Fruit fly (Drosophila melanogaster) whole organism, embryonic: ENCODE measurements around the gene EAChm.

Experiments used
- CG10274 ChIP-seq: fragments of 200-800 bp; sonication (Bioruptor generic); optimal IDR thresholded peaks from 3 replicates; lab custom pipeline; 2017; ENCODE audit warnings: missing biosample characterization, mild to moderate bottlenecking, missing genetic modification characterization
- CG10979 ChIP-seq: fragments of 200-800 bp; sonication (Bioruptor generic); optimal IDR thresholded peaks from 2 replicates; lab custom pipeline; 2018; ENCODE audit warnings: missing biosample characterization, mild to moderate bottlenecking, missing genetic modification characterization, moderate library complexity
- CG12071 ChIP-seq: fragments of 200-800 bp; sonication (Bioruptor generic); optimal IDR thresholded peaks from 3 replicates; lab custom pipeline; 2018; ENCODE audit warnings: missing biosample characterization, mild to moderate bottlenecking, missing genetic modification characterization
- CG14050 ChIP-seq: fragments of 200-800 bp; sonication (Bioruptor generic); IDR thresholded peaks from 3 replicates; pipeline ENCODE4 v1.3.6; 2022; ENCODE audit warnings: missing biosample characterization, missing genetic modification characterization
- CG1603 ChIP-seq: fragments of 200-800 bp; sonication (Bioruptor generic); optimal IDR thresholded peaks from 2 replicates; lab custom pipeline; 2019; ENCODE audit warnings: missing biosample characterization, mild to moderate bottlenecking, missing genetic modification characterization, moderate library complexity
- CG6854 ChIP-seq: fragments of 200-800 bp; sonication (Bioruptor generic); optimal IDR thresholded peaks from 3 replicates; lab custom pipeline; 2017; ENCODE audit warnings: missing biosample characterization, mild to moderate bottlenecking, missing genetic modification characterization
- CG8290 ChIP-seq, 3 experiments: fragments of 200-800 bp; sonication (Bioruptor generic); optimal IDR thresholded peaks; 2 replicates each; lab custom pipeline; 2016 to 2019; ENCODE audit warnings: missing biosample characterization in 3 of 3, missing genetic modification characterization in 3 of 3, mild to moderate bottlenecking in 2 of 3, moderate library complexity in 1 of 3
- Dp ChIP-seq: fragments of 200-800 bp; sonication (Bioruptor generic); optimal IDR thresholded peaks from 2 replicates; lab custom pipeline; 2018; ENCODE audit warnings: missing biosample characterization, mild to moderate bottlenecking, missing genetic modification characterization, moderate library complexity
- Kr ChIP-seq: fragments of 200-800 bp; sonication (Bioruptor generic); optimal IDR thresholded peaks from 2 replicates; lab custom pipeline; 2017; ENCODE audit warnings: missing biosample characterization, mild to moderate bottlenecking, missing genetic modification characterization
- fu2 ChIP-seq: fragments of 200-800 bp; sonication (Bioruptor generic); optimal IDR thresholded peaks from 2 replicates; lab custom pipeline; 2016; ENCODE audit warnings: missing biosample characterization, missing genetic modification characterization
- insv ChIP-seq, 2 experiments: fragments of 200-800 bp; sonication (Bioruptor generic); optimal IDR thresholded peaks; 3 replicates each; lab custom pipeline; 2016 to 2018; ENCODE audit warnings: missing biosample characterization in 2 of 2, missing genetic modification characterization in 2 of 2
- otp ChIP-seq: fragments of 200-800 bp; sonication (Bioruptor generic); IDR thresholded peaks from 3 replicates; pipeline ENCODE4, ENCODE4 v1.3.6; 2022; ENCODE audit warnings: missing biosample characterization, missing genetic modification characterization
- vfl ChIP-seq: fragments of 200-800 bp; sonication (Bioruptor generic); optimal IDR thresholded peaks from 2 replicates; lab custom pipeline; 2016; ENCODE audit warnings: missing biosample characterization, missing genetic modification characterization

- TF ChIP-seq CG12071 (GFP tag; lab: Kevin White, UChicago) (peak; percentile 41), CG10274 (peak; percentile 2), CG10979 (tag; lab: Kevin White, UChicago) (peak; percentile 78), CG1603 (tag; lab: Kevin White, UChicago) (peak; percentile 37), Dp (no peak), Kr (GFP tag; lab: Kevin White, UChicago) (no peak), CG14050 (GFP tag; lab: Robert Waterston, UW) (peak; percentile 43; the same call in 1 of the 3 replicates), CG6854 (GFP tag; lab: Kevin White, UChicago) (peak; percentile 30), fu2 (GFP tag; lab: Kevin White, UChicago) (no peak), insv (GFP tag; optimal IDR thresholded peaks at IDR 0.05; lab: Kevin White, UChicago) (no peak), otp (peak; percentile 46; the same call in 1 of the 3 replicates), CG8290 (GFP tag; optimal IDR thresholded peaks at IDR 0.05; lab: Kevin White, UChicago) (peak; percentile 28), CG8290 (tag; optimal IDR thresholded peaks at IDR 0.05; lab: Kevin White, UChicago) (no peak), vfl (GFP tag; lab: Kevin White, UChicago) (peak; percentile 9)
These were observed 42.8 kb upstream of the EAChm start for dm6 chr3L:15011638-15012335.
